Fruit fly (Drosophila melanogaster) whole organism, embryonic: ENCODE measurements around the gene CG14830.

Source experiments
- Atf6 ChIP-seq: fragments of 200-800 bp; sonication (Bioruptor generic); IDR thresholded peaks from 2 replicates; pipeline ENCODE4 v1.3.6; 2022; ENCODE audit warnings: missing biosample characterization, missing genetic modification characterization
- Bgb ChIP-seq: fragments of 200-800 bp; sonication (Bioruptor generic); IDR thresholded peaks from 2 replicates; pipeline ENCODE4 v1.3.6; 2022; ENCODE audit warnings: missing biosample characterization, missing genetic modification characterization; ENCODE audit not compliant: partially characterized antibody
- Blimp-1 ChIP-seq: fragments of 200-800 bp; sonication (Bioruptor generic); optimal IDR thresholded peaks from 3 replicates; lab custom pipeline; 2018; ENCODE audit warnings: missing biosample characterization, missing genetic modification characterization, mild to moderate bottlenecking, moderate library complexity, missing genetic modification reagents
- CG1024 ChIP-seq: fragments of 200-800 bp; sonication (Bioruptor generic); IDR thresholded peaks from 2 replicates; pipeline ENCODE4 v1.3.6; 2022; ENCODE audit warnings: missing biosample characterization, missing genetic modification characterization
- CG10431 ChIP-seq: fragments of 200-800 bp; sonication (Bioruptor generic); optimal IDR thresholded peaks from 3 replicates; lab custom pipeline; 2018; ENCODE audit warnings: missing biosample characterization, mild to moderate bottlenecking, missing genetic modification characterization
- CG11456 ChIP-seq: fragments of 200-800 bp; sonication (Bioruptor generic); IDR thresholded peaks from 3 replicates; pipeline ENCODE4 v1.3.6; 2022; ENCODE audit warnings: missing biosample characterization, missing genetic modification characterization
- CG11696 ChIP-seq: fragments of 200-800 bp; sonication (Bioruptor generic); IDR thresholded peaks from 2 replicates; pipeline ENCODE4 v1.3.6; 2022; ENCODE audit warnings: missing biosample characterization, missing genetic modification characterization
- CG12744 ChIP-seq: fragments of 200-800 bp; sonication (Bioruptor generic); optimal IDR thresholded peaks from 2 replicates; lab custom pipeline; 2016; ENCODE audit warnings: missing biosample characterization, missing genetic modification characterization
- CG14667 ChIP-seq: fragments of 200-800 bp; sonication (Bioruptor generic); IDR thresholded peaks from 2 replicates; pipeline ENCODE4 v1.3.6; 2022; ENCODE audit warnings: missing biosample characterization, missing genetic modification characterization
- CG15514 ChIP-seq: fragments of 200-800 bp; sonication (Bioruptor generic); optimal IDR thresholded peaks from 3 replicates; lab custom pipeline; 2017; ENCODE audit warnings: missing biosample characterization, missing genetic modification characterization, mild to moderate bottlenecking, moderate library complexity, missing genetic modification reagents
- CG15601 ChIP-seq: fragments of 200-800 bp; sonication (Bioruptor generic); optimal IDR thresholded peaks from 3 replicates; lab custom pipeline; 2019; ENCODE audit warnings: missing biosample characterization, mild to moderate bottlenecking, missing genetic modification characterization, moderate library complexity
- CG1647 ChIP-seq: fragments of 200-800 bp; sonication (Bioruptor generic); optimal IDR thresholded peaks from 3 replicates; lab custom pipeline; 2016; ENCODE audit warnings: missing biosample characterization, missing genetic modification characterization
- CG17186 ChIP-seq: fragments of 200-800 bp; sonication (Bioruptor generic); optimal IDR thresholded peaks from 3 replicates; lab custom pipeline; 2017; ENCODE audit warnings: missing biosample characterization, missing genetic modification reagents, missing genetic modification characterization
- CG2120 ChIP-seq: fragments of 200-800 bp; sonication (Bioruptor generic); optimal IDR thresholded peaks from 3 replicates; lab custom pipeline; 2016; ENCODE audit warnings: missing biosample characterization, missing genetic modification characterization
- CG2129 ChIP-seq: fragments of 200-800 bp; sonication (Bioruptor generic); IDR thresholded peaks from 2 replicates; pipeline ENCODE4 v1.3.6; 2022; ENCODE audit warnings: missing biosample characterization, missing genetic modification characterization; ENCODE audit not compliant: partially characterized antibody
- CG2199 ChIP-seq: fragments of 200-800 bp; sonication (Bioruptor generic); IDR thresholded peaks from 3 replicates; pipeline ENCODE4 v1.3.6; 2022; ENCODE audit warnings: missing biosample characterization, missing genetic modification characterization
- CG31441 ChIP-seq: fragments of 200-800 bp; sonication (Bioruptor generic); IDR thresholded peaks from 2 replicates; pipeline ENCODE4 v1.3.6; 2022; ENCODE audit warnings: missing biosample characterization, missing genetic modification characterization
- CG3281 ChIP-seq: fragments of 200-800 bp; sonication (Bioruptor generic); optimal IDR thresholded peaks from 3 replicates; lab custom pipeline; 2017; ENCODE audit warnings: missing biosample characterization, mild to moderate bottlenecking, missing genetic modification characterization
- CG33557 ChIP-seq: fragments of 200-800 bp; sonication (Bioruptor generic); optimal IDR thresholded peaks from 2 replicates; lab custom pipeline; 2019; ENCODE audit warnings: missing biosample characterization, mild to moderate bottlenecking, missing genetic modification characterization, moderate library complexity
- CG3407 ChIP-seq: fragments of 200-800 bp; sonication (Bioruptor generic); optimal IDR thresholded peaks from 2 replicates; lab custom pipeline; 2018; ENCODE audit warnings: missing biosample characterization, mild to moderate bottlenecking, missing genetic modification characterization
- CG4360 ChIP-seq: fragments of 200-800 bp; sonication (Bioruptor generic); IDR thresholded peaks from 2 replicates; pipeline ENCODE4 v1.3.6; 2022; ENCODE audit warnings: missing biosample characterization, missing genetic modification characterization
- CG6683 ChIP-seq: fragments of 200-800 bp; sonication (Bioruptor generic); optimal IDR thresholded peaks from 2 replicates; lab custom pipeline; 2017; ENCODE audit warnings: missing biosample characterization, mild to moderate bottlenecking, missing genetic modification characterization, missing genetic modification reagents
- CG6813 ChIP-seq: fragments of 200-800 bp; sonication (Bioruptor generic); optimal IDR thresholded peaks from 2 replicates; lab custom pipeline; 2017; ENCODE audit warnings: missing biosample characterization, missing genetic modification characterization, mild to moderate bottlenecking, moderate library complexity, missing genetic modification reagents
- CG7357 ChIP-seq: fragments of 200-800 bp; sonication (Bioruptor generic); IDR thresholded peaks from 3 replicates; pipeline ENCODE4 v1.3.6; 2022; ENCODE audit warnings: missing biosample characterization, missing genetic modification characterization
- CG7839 ChIP-seq: fragments of 200-800 bp; sonication (Bioruptor generic); optimal IDR thresholded peaks from 3 replicates; lab custom pipeline; 2018; ENCODE audit warnings: missing biosample characterization, mild to moderate bottlenecking, missing genetic modification characterization, moderate library complexity
- CG9797 ChIP-seq: fragments of 200-800 bp; sonication (Bioruptor generic); optimal IDR thresholded peaks from 3 replicates; lab custom pipeline; 2018; ENCODE audit warnings: missing biosample characterization, mild to moderate bottlenecking, missing genetic modification characterization
- CG9817 ChIP-seq: fragments of 200-800 bp; sonication (Bioruptor generic); optimal IDR thresholded peaks from 2 replicates; lab custom pipeline; 2018; ENCODE audit warnings: missing biosample characterization, mild to moderate bottlenecking, missing genetic modification characterization, moderate library complexity
- Chrac-16 ChIP-seq: fragments of 200-800 bp; sonication (Bioruptor generic); optimal IDR thresholded peaks from 3 replicates; lab custom pipeline; 2016; ENCODE audit warnings: missing biosample characterization, missing genetic modification characterization
- D ChIP-seq, 2 experiments: fragments of 200-800 bp in 1 of 2; fragments of >200 bp in 1 of 2; sonication (Bioruptor generic) in 1 of 2; optimal IDR thresholded peaks; 2 replicates in 1 of 2; 3 replicates in 1 of 2; lab custom pipeline; 2017; ENCODE audit warnings: mild to moderate bottlenecking in 1 of 2, missing biosample characterization in 1 of 2, missing genetic modification characterization in 1 of 2, missing genetic modification reagents in 1 of 2
- D19A ChIP-seq: fragments of 200-800 bp; optimal IDR thresholded peaks from 3 replicates; lab custom pipeline; 2019; ENCODE audit warnings: missing biosample characterization, mild to moderate bottlenecking, missing genetic modification characterization, moderate library complexity
- Dp ChIP-seq: fragments of 200-800 bp; sonication (Bioruptor generic); optimal IDR thresholded peaks from 2 replicates; lab custom pipeline; 2018; ENCODE audit warnings: missing biosample characterization, mild to moderate bottlenecking, missing genetic modification characterization, moderate library complexity
- Eip74EF ChIP-seq, 2 experiments: fragments of 200-800 bp in 1 of 2; fragments of >200 bp in 1 of 2; sonication (Bioruptor generic) in 1 of 2; optimal IDR thresholded peaks; 2 replicates each; lab custom pipeline; 2017 to 2019; ENCODE audit warnings: missing biosample characterization in 2 of 2, missing genetic modification characterization in 2 of 2, mild to moderate bottlenecking in 1 of 2, moderate library complexity in 1 of 2
- Gsc ChIP-seq: fragments of 200-800 bp; sonication (Bioruptor generic); IDR thresholded peaks from 2 replicates; pipeline ENCODE4 v1.3.6; 2022; ENCODE audit warnings: missing biosample characterization, missing genetic modification characterization
- HmgZ ChIP-seq: fragments of 200-800 bp; sonication (Bioruptor generic); optimal IDR thresholded peaks from 2 replicates; lab custom pipeline; 2018; ENCODE audit warnings: missing biosample characterization, mild to moderate bottlenecking, missing genetic modification characterization
- NC2β ChIP-seq: fragments of 200-800 bp; sonication (Bioruptor generic); optimal IDR thresholded peaks from 2 replicates; lab custom pipeline; 2016; ENCODE audit warnings: missing biosample characterization, missing genetic modification characterization
- Taf1 ChIP-seq: fragments of 200-800 bp; sonication (Bioruptor generic); IDR thresholded peaks from 2 replicates; pipeline ENCODE4 v1.3.6; 2022; ENCODE audit warnings: missing biosample characterization, missing genetic modification characterization
- croc ChIP-seq: fragments of 200-800 bp; sonication (Bioruptor generic); conservative IDR thresholded peaks from 3 replicates; pipeline ENCODE4 v1.3.6; 2022; ENCODE audit warnings: missing biosample characterization, missing genetic modification characterization
- cwo ChIP-seq: fragments of 200-800 bp; sonication (Bioruptor generic); optimal IDR thresholded peaks from 3 replicates; lab custom pipeline; 2017; ENCODE audit warnings: missing biosample characterization, missing genetic modification characterization, mild to moderate bottlenecking, moderate library complexity, missing genetic modification reagents
- eyg ChIP-seq: fragments of 200-800 bp; sonication (Bioruptor generic); optimal IDR thresholded peaks from 3 replicates; lab custom pipeline; 2016; ENCODE audit warnings: missing biosample characterization, missing genetic modification characterization
- ftz-f1 ChIP-seq: fragments of 200-800 bp; sonication (Bioruptor generic); optimal IDR thresholded peaks from 2 replicates; lab custom pipeline; 2016; ENCODE audit warnings: missing biosample characterization, missing genetic modification characterization
- gce ChIP-seq: fragments of 200-800 bp; sonication (Bioruptor generic); IDR thresholded peaks from 3 replicates; pipeline ENCODE4 v1.3.6; 2022; ENCODE audit warnings: missing biosample characterization, missing genetic modification characterization
- hbn ChIP-seq: fragments of 200-800 bp; sonication (Bioruptor generic); IDR thresholded peaks from 2 replicates; pipeline ENCODE4 v1.3.6; 2022; ENCODE audit warnings: missing biosample characterization, missing genetic modification characterization; ENCODE audit not compliant: partially characterized antibody
- klu ChIP-seq: fragments of 200-800 bp; sonication (Bioruptor generic); IDR thresholded peaks from 2 replicates; pipeline ENCODE4 v1.3.6; 2022; ENCODE audit warnings: missing biosample characterization, missing genetic modification characterization
- kni ChIP-seq: fragments of 200-800 bp; sonication (Bioruptor generic); optimal IDR thresholded peaks from 3 replicates; lab custom pipeline; 2017; ENCODE audit warnings: mild to moderate bottlenecking, missing biosample characterization, missing genetic modification reagents, missing genetic modification characterization
- knrl ChIP-seq: fragments of 200-800 bp; sonication (Bioruptor generic); IDR thresholded peaks from 3 replicates; pipeline ENCODE4 v1.3.6; 2022; ENCODE audit warnings: missing biosample characterization, missing genetic modification characterization; ENCODE audit not compliant: partially characterized antibody
- pnt ChIP-seq: fragments of 200-800 bp; sonication (Bioruptor generic); optimal IDR thresholded peaks from 3 replicates; lab custom pipeline; 2016; ENCODE audit warnings: missing biosample characterization, missing genetic modification characterization
- ssp ChIP-seq: fragments of 200-800 bp; sonication (Bioruptor generic); IDR thresholded peaks from 2 replicates; pipeline ENCODE4 v1.3.6; 2022; ENCODE audit warnings: missing biosample characterization, missing genetic modification characterization
- tna ChIP-seq: fragments of 200-800 bp; sonication (Bioruptor generic); IDR thresholded peaks from 2 replicates; pipeline ENCODE4 v1.3.6; 2022; ENCODE audit warnings: missing biosample characterization, missing genetic modification characterization; ENCODE audit not compliant: partially characterized antibody
- wek ChIP-seq: fragments of 200-800 bp; sonication (Bioruptor generic); optimal IDR thresholded peaks from 3 replicates; lab custom pipeline; 2018; ENCODE audit warnings: missing biosample characterization, mild to moderate bottlenecking, missing genetic modification characterization, moderate library complexity

Gene CG14830

dm6 chr3L:7249167-7249566, 14.6 kb downstream of the CG14830 start, which contains the start of gene Cdc27 (continued):
- no peak for TF ChIP-seq CG6683 (GFP tag; lab: Kevin White, UChicago)
- peak; percentile 35 for TF ChIP-seq Dp (GFP tag; lab: Kevin White, UChicago)
- no peak for TF ChIP-seq CG12744 (GFP tag; lab: Kevin White, UChicago)
- TF ChIP-seq Bgb (GFP tag; lab: Robert Waterston, UW): peak; percentile 79
- TF ChIP-seq CG2199 (GFP tag; lab: Robert Waterston, UW): no peak
- no peak for TF ChIP-seq D (optimal IDR thresholded peaks at IDR 0.05; lab: Kevin White, UChicago)
- no peak for TF ChIP-seq D (GFP tag; optimal IDR thresholded peaks at IDR 0.05; lab: Kevin White, UChicago)
- TF ChIP-seq HmgZ (tag; lab: Kevin White, UChicago): peak; percentile 47
- peak; percentile 27 for TF ChIP-seq CG17186
- TF ChIP-seq D19A (tag; lab: Kevin White, UChicago): peak; percentile 19
- peak in 1 of 2 experiments; percentile 91 for TF ChIP-seq Eip74EF (GFP tag; optimal IDR thresholded peaks at IDR 0.05; lab: Kevin White, UChicago)
- TF ChIP-seq ssp (GFP tag; lab: Robert Waterston, UW): peak; percentile 100
- TF ChIP-seq pnt (GFP tag; lab: Kevin White, UChicago): no peak
- no peak for TF ChIP-seq CG4360 (GFP tag; lab: Robert Waterston, UW)
- TF ChIP-seq CG2120 (GFP tag; lab: Kevin White, UChicago): peak; percentile 69
- peak; percentile 95 for TF ChIP-seq CG10431 (GFP tag; lab: Kevin White, UChicago)
- TF ChIP-seq CG1647 (GFP tag; lab: Kevin White, UChicago): no peak
- peak; percentile 35; the same call in 1 of the 2 replicates for TF ChIP-seq CG14667 (GFP tag; lab: Robert Waterston, UW)
- TF ChIP-seq croc (GFP tag; lab: Robert Waterston, UW): no peak
- TF ChIP-seq wek (GFP tag; lab: Kevin White, UChicago): peak; percentile 21
- peak; percentile 77 for TF ChIP-seq hbn (GFP tag; lab: Robert Waterston, UW)
- TF ChIP-seq CG15601: peak; percentile 25
- peak; percentile 47 for TF ChIP-seq ftz-f1
- TF ChIP-seq CG9797 (GFP tag; lab: Kevin White, UChicago): peak; percentile 82
- TF ChIP-seq CG33557 (GFP tag; lab: Kevin White, UChicago): no peak
- no peak for TF ChIP-seq kni (GFP tag; lab: Kevin White, UChicago)
- TF ChIP-seq klu (GFP tag; lab: Robert Waterston, UW): no peak
- TF ChIP-seq CG3407: no peak
- no peak for TF ChIP-seq cwo (GFP tag; lab: Kevin White, UChicago)
- TF ChIP-seq eyg (GFP tag; lab: Kevin White, UChicago): no peak
- TF ChIP-seq CG7839 (tag; lab: Kevin White, UChicago): peak; percentile 55
- peak; percentile 39 for TF ChIP-seq Chrac-16 (GFP tag; lab: Kevin White, UChicago)
- no peak for TF ChIP-seq CG6813
- TF ChIP-seq CG31441 (GFP tag; lab: Robert Waterston, UW): 0 out of 2 replicates have a peak, but pooled peaks have one; percentile 29
- no peak for TF ChIP-seq CG11696 (GFP tag; lab: Robert Waterston, UW)
- TF ChIP-seq CG1024 (GFP tag; lab: Robert Waterston, UW): peak; percentile 91
- peak; percentile 78 for TF ChIP-seq knrl
- peak; percentile 1 for TF ChIP-seq CG3281 (GFP tag; lab: Kevin White, UChicago)
- no peak for TF ChIP-seq Gsc (GFP tag; lab: Robert Waterston, UW)
- TF ChIP-seq CG9817 (tag; lab: Kevin White, UChicago): peak; percentile 13
- peak; percentile 37; the same call in 1 of the 2 replicates for TF ChIP-seq CG2129
- peak; percentile 61 for TF ChIP-seq NC2β (GFP tag; lab: Kevin White, UChicago)
- no peak for TF ChIP-seq CG11456 (GFP tag; lab: Robert Waterston, UW)
- TF ChIP-seq gce (GFP tag; lab: Robert Waterston, UW): no peak
- TF ChIP-seq CG15514 (GFP tag; lab: Kevin White, UChicago): peak; percentile 60
- TF ChIP-seq tna: peak; percentile 60
- TF ChIP-seq Blimp-1 (GFP tag; lab: Kevin White, UChicago): peak; percentile 13
- TF ChIP-seq Atf6 (GFP tag; lab: Robert Waterston, UW): peak; percentile 20; the same call in 1 of the 2 replicates
- TF ChIP-seq CG7357 (GFP tag; lab: Robert Waterston, UW): peak; percentile 98
- no peak for TF ChIP-seq Taf1 (GFP tag; lab: Robert Waterston, UW)
